Fruit fly (Drosophila melanogaster) whole organism, embryonic: ENCODE results near the gene mib1.

Experiments
- ATbp ChIP-seq: fragments of 200-800 bp; sonication (Bioruptor generic); optimal IDR thresholded peaks from 2 replicates; lab custom pipeline; 2017; ENCODE audit warnings: missing biosample characterization, mild to moderate bottlenecking, missing genetic modification characterization, missing genetic modification reagents
- Asciz ChIP-seq: fragments of 200-800 bp; sonication (Bioruptor generic); optimal IDR thresholded peaks from 2 replicates; lab custom pipeline; 2017; ENCODE audit warnings: missing biosample characterization, mild to moderate bottlenecking, missing genetic modification characterization, missing genetic modification reagents
- CG10147 ChIP-seq: fragments of 200-800 bp; sonication (Bioruptor generic); optimal IDR thresholded peaks from 2 replicates; lab custom pipeline; 2019; ENCODE audit warnings: missing biosample characterization, mild to moderate bottlenecking, missing genetic modification characterization, moderate library complexity
- CG10543 ChIP-seq: fragments of 200-800 bp; sonication (Bioruptor generic); optimal IDR thresholded peaks from 3 replicates; lab custom pipeline; 2017; ENCODE audit warnings: missing biosample characterization, mild to moderate bottlenecking, missing genetic modification characterization, moderate library complexity
- CG10959 ChIP-seq: fragments of 200-800 bp; sonication (Bioruptor generic); IDR thresholded peaks from 2 replicates; pipeline ENCODE4 v1.3.6; 2022; ENCODE audit warnings: missing biosample characterization, missing genetic modification characterization
- CG14710 ChIP-seq: fragments of 200-800 bp; sonication (Bioruptor generic); optimal IDR thresholded peaks from 3 replicates; lab custom pipeline; 2019; ENCODE audit warnings: missing biosample characterization, mild to moderate bottlenecking, missing genetic modification characterization, moderate library complexity
- CG14860 ChIP-seq: fragments of 200-800 bp; sonication (Bioruptor generic); IDR thresholded peaks from 3 replicates; pipeline ENCODE4 v1.3.6; 2022; ENCODE audit warnings: missing biosample characterization, missing genetic modification characterization; ENCODE audit not compliant: partially characterized antibody
- CG15269 ChIP-seq: fragments of 200-800 bp; sonication (Bioruptor generic); optimal IDR thresholded peaks from 2 replicates; lab custom pipeline; 2018; ENCODE audit warnings: missing biosample characterization, mild to moderate bottlenecking, missing genetic modification characterization, moderate library complexity
- CG16863 ChIP-seq: fragments of 200-800 bp; sonication (Bioruptor generic); optimal IDR thresholded peaks from 3 replicates; lab custom pipeline; 2016; ENCODE audit warnings: missing biosample characterization, missing genetic modification characterization
- CG17359 ChIP-seq: fragments of 200-800 bp; sonication (Bioruptor generic); optimal IDR thresholded peaks from 3 replicates; lab custom pipeline; 2018; ENCODE audit warnings: missing biosample characterization, mild to moderate bottlenecking, missing genetic modification characterization, moderate library complexity
- CG18262 ChIP-seq: fragments of 200-800 bp; optimal IDR thresholded peaks from 3 replicates; lab custom pipeline; 2019; ENCODE audit warnings: missing biosample characterization, mild to moderate bottlenecking, missing genetic modification characterization, moderate library complexity
- CG2678 ChIP-seq: fragments of 200-800 bp; sonication (Bioruptor generic); optimal IDR thresholded peaks from 3 replicates; lab custom pipeline; 2019; ENCODE audit warnings: missing biosample characterization, mild to moderate bottlenecking, missing genetic modification characterization, moderate library complexity
- CG31224 ChIP-seq: fragments of 200-800 bp; sonication (Bioruptor generic); IDR thresholded peaks from 2 replicates; pipeline ENCODE4 v1.3.6; 2022; ENCODE audit warnings: missing biosample characterization, missing genetic modification characterization
- CG31441 ChIP-seq: fragments of 200-800 bp; sonication (Bioruptor generic); IDR thresholded peaks from 2 replicates; pipeline ENCODE4 v1.3.6; 2022; ENCODE audit warnings: missing biosample characterization, missing genetic modification characterization
- CG32532 ChIP-seq: fragments of 200-800 bp; sonication (Bioruptor generic); IDR thresholded peaks from 2 replicates; pipeline ENCODE4 v1.3.6; 2022; ENCODE audit warnings: missing biosample characterization, missing genetic modification characterization
- CG3726 ChIP-seq: fragments of 200-800 bp; sonication (Bioruptor generic); IDR thresholded peaks from 3 replicates; pipeline ENCODE4, ENCODE4 v1.3.6; 2022; ENCODE audit warnings: missing biosample characterization, missing genetic modification characterization
- CG4328 ChIP-seq: fragments of 200-800 bp; sonication (Bioruptor generic); optimal IDR thresholded peaks from 3 replicates; lab custom pipeline; 2017; ENCODE audit warnings: missing biosample characterization, missing genetic modification reagents, missing genetic modification characterization
- CG6254 ChIP-seq: fragments of 200-800 bp; sonication (Bioruptor generic); optimal IDR thresholded peaks from 3 replicates; lab custom pipeline; 2017; ENCODE audit warnings: mild to moderate bottlenecking, missing biosample characterization, missing genetic modification reagents, missing genetic modification characterization
- CG7745 ChIP-seq: fragments of 200-800 bp; sonication (Bioruptor generic); optimal IDR thresholded peaks from 2 replicates; lab custom pipeline; 2018; ENCODE audit warnings: missing biosample characterization, mild to moderate bottlenecking, missing genetic modification characterization, moderate library complexity
- CG7987 ChIP-seq: fragments of 200-800 bp; sonication (Bioruptor generic); optimal IDR thresholded peaks from 2 replicates; lab custom pipeline; 2018; ENCODE audit warnings: missing biosample characterization, mild to moderate bottlenecking, missing genetic modification characterization, moderate library complexity
- CG9727 ChIP-seq: fragments of 200-800 bp; sonication (Bioruptor generic); optimal IDR thresholded peaks from 3 replicates; lab custom pipeline; 2017; ENCODE audit warnings: missing biosample characterization, mild to moderate bottlenecking, missing genetic modification characterization
- HmgD ChIP-seq: fragments of 200-800 bp; sonication (Bioruptor generic); optimal IDR thresholded peaks from 3 replicates; lab custom pipeline; 2016; ENCODE audit warnings: missing biosample characterization, missing genetic modification characterization
- Hmr ChIP-seq: fragments of 200-800 bp; sonication (Bioruptor generic); optimal IDR thresholded peaks from 3 replicates; lab custom pipeline; 2017; ENCODE audit warnings: mild to moderate bottlenecking, missing biosample characterization, missing genetic modification reagents, missing genetic modification characterization
- MTF-1 ChIP-seq: fragments of 200-800 bp; sonication (Bioruptor generic); optimal IDR thresholded peaks from 2 replicates; lab custom pipeline; 2018; ENCODE audit warnings: missing biosample characterization, mild to moderate bottlenecking, missing genetic modification characterization, borderline replicate concordance
- Med ChIP-seq: fragments of 200-800 bp; sonication (Bioruptor generic); peaks from one replicate; lab custom pipeline; 2016; ENCODE audit warnings: missing biosample characterization, missing genetic modification characterization, mild to moderate bottlenecking, inconsistent platforms, moderate library complexity
- NK7.1 ChIP-seq: fragments of 200-800 bp; sonication (Bioruptor generic); optimal IDR thresholded peaks from 3 replicates; lab custom pipeline; 2016; ENCODE audit warnings: missing biosample characterization, missing genetic modification characterization
- Sin3A ChIP-seq: fragments of >200 bp; optimal IDR thresholded peaks from 2 replicates; lab custom pipeline; 2018
- Vsx1 ChIP-seq: fragments of 200-800 bp; sonication (Bioruptor generic); optimal IDR thresholded peaks from 2 replicates; lab custom pipeline; 2017; ENCODE audit warnings: missing biosample characterization, mild to moderate bottlenecking, missing genetic modification characterization, missing genetic modification reagents
- aop ChIP-seq: fragments of 200-800 bp; sonication (Bioruptor generic); IDR thresholded peaks from 2 replicates; pipeline ENCODE4 v1.3.6; 2022; ENCODE audit warnings: missing biosample characterization, missing genetic modification characterization
- caup ChIP-seq: fragments of 200-800 bp; sonication (Bioruptor generic); optimal IDR thresholded peaks from 3 replicates; lab custom pipeline; 2017; ENCODE audit warnings: missing biosample characterization, mild to moderate bottlenecking, missing genetic modification characterization, moderate library complexity; ENCODE audit not compliant: severe bottlenecking
- chm ChIP-seq: fragments of 200-800 bp; sonication (Bioruptor generic); IDR thresholded peaks from 2 replicates; pipeline ENCODE4 v1.3.6; 2022; ENCODE audit warnings: missing biosample characterization, missing genetic modification characterization
- dmrt11E ChIP-seq: fragments of 200-800 bp; sonication (Bioruptor generic); optimal IDR thresholded peaks from 3 replicates; lab custom pipeline; 2018; ENCODE audit warnings: missing biosample characterization, mild to moderate bottlenecking, missing genetic modification characterization, moderate library complexity
- dmrt99B ChIP-seq: fragments of 200-800 bp; sonication (Bioruptor generic); optimal IDR thresholded peaks from 2 replicates; lab custom pipeline; 2018; ENCODE audit warnings: missing biosample characterization, mild to moderate bottlenecking, missing genetic modification characterization, moderate library complexity
- ftz-f1 ChIP-seq: fragments of 200-800 bp; sonication (Bioruptor generic); optimal IDR thresholded peaks from 2 replicates; lab custom pipeline; 2016; ENCODE audit warnings: missing biosample characterization, missing genetic modification characterization
- gsb-n ChIP-seq: fragments of 200-800 bp; sonication (Bioruptor generic); optimal IDR thresholded peaks from 3 replicates; lab custom pipeline; 2018; ENCODE audit warnings: missing biosample characterization, mild to moderate bottlenecking, missing genetic modification characterization
- jigr1 ChIP-seq: fragments of 200-800 bp; sonication (Bioruptor generic); IDR thresholded peaks from 3 replicates; pipeline ENCODE4 v1.3.6; 2022; ENCODE audit warnings: missing biosample characterization, missing genetic modification characterization
- jumu ChIP-seq: fragments of 200-800 bp; sonication (Bioruptor generic); optimal IDR thresholded peaks from 3 replicates; lab custom pipeline; 2016; ENCODE audit warnings: missing biosample characterization, missing genetic modification characterization
- lilli ChIP-seq: fragments of 200-800 bp; sonication (Bioruptor generic); optimal IDR thresholded peaks from 3 replicates; lab custom pipeline; 2016; ENCODE audit warnings: missing biosample characterization, missing genetic modification characterization
- lola ChIP-seq, 3 experiments: fragments of >200 bp in 2 of 3; fragments of 200-800 bp in 1 of 3; sonication (Bioruptor generic) in 1 of 3; optimal IDR thresholded peaks; 2 replicates each; lab custom pipeline; 2017 to 2019; ENCODE audit warnings: missing biosample characterization in 3 of 3, missing genetic modification characterization in 3 of 3, mild to moderate bottlenecking in 1 of 3, moderate library complexity in 1 of 3
- pfk ChIP-seq: fragments of 200-800 bp; sonication (Bioruptor generic); optimal IDR thresholded peaks from 2 replicates; lab custom pipeline; 2018; ENCODE audit warnings: missing biosample characterization, mild to moderate bottlenecking, missing genetic modification characterization, moderate library complexity
- sc ChIP-seq, 3 experiments: fragments of >200 bp in 2 of 3; fragments of 200-800 bp in 1 of 3; sonication (Bioruptor generic) in 1 of 3; optimal IDR thresholded peaks; 2 replicates in 2 of 3; 3 replicates in 1 of 3; lab custom pipeline; 2017; ENCODE audit warnings: mild to moderate bottlenecking in 1 of 3, missing biosample characterization in 1 of 3, missing genetic modification characterization in 1 of 3, missing genetic modification reagents in 1 of 3
- schlank ChIP-seq: fragments of 200-800 bp; sonication (Bioruptor generic); optimal IDR thresholded peaks from 2 replicates; lab custom pipeline; 2018; ENCODE audit warnings: missing biosample characterization, mild to moderate bottlenecking, missing genetic modification characterization
- sens ChIP-seq: fragments of 200-800 bp; sonication (Bioruptor generic); peaks from one replicate; lab custom pipeline; 2016; ENCODE audit warnings: missing biosample characterization, missing genetic modification characterization
- tio ChIP-seq: fragments of 200-800 bp; sonication (Bioruptor generic); optimal IDR thresholded peaks from 2 replicates; lab custom pipeline; 2017; ENCODE audit warnings: missing biosample characterization, missing genetic modification characterization, inconsistent platforms
- trem ChIP-seq: fragments of 200-800 bp; optimal IDR thresholded peaks from 3 replicates; lab custom pipeline; 2019; ENCODE audit warnings: missing biosample characterization, mild to moderate bottlenecking, missing genetic modification characterization, moderate library complexity
- vfl ChIP-seq: fragments of 200-800 bp; sonication (Bioruptor generic); optimal IDR thresholded peaks from 2 replicates; lab custom pipeline; 2016; ENCODE audit warnings: missing biosample characterization, missing genetic modification characterization
- zen ChIP-seq: fragments of 200-800 bp; sonication (Bioruptor generic); optimal IDR thresholded peaks from 3 replicates; lab custom pipeline; 2018; ENCODE audit warnings: missing biosample characterization, mild to moderate bottlenecking, missing genetic modification characterization, moderate library complexity
- zfh1 ChIP-seq: fragments of 200-800 bp; sonication (Bioruptor generic); IDR thresholded peaks from 3 replicates; pipeline ENCODE4 v1.3.6; 2022; ENCODE audit warnings: missing biosample characterization, missing genetic modification characterization

mib1 gene

DNA sequence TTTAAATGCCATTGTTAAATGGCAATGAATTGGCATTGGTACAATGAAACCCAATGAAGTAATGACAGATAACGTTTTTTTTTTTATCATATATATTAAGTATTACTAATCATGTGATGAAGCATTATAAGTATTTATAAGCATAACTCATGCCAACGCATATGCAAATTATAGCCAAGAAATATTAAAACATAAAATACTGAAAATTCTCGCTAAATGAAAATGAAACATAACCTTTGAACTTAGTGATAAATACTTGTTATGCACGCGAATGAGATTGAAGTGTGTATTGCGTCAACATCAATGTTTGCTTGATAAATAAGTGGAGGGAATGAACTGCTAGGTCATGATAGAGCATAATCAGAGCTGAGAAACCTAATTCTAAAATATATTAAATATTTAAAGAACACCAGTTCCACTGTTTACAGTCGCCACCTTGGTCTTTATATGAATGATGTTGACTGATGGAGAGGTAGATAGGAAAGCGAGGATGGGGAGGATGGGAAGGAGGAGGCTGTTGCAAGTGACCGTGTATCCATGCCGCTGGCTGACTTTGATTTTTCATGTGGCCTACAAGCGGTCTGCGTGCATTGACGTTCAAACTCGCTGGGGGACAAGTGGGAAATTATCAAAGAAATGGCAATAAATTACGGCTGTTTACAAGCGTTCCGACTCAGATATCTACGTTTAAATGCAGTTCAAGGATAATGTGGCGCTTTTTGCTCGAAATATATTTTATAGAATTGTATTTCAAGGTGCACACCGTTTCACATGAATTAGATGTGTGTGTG lies 44.7 kb upstream of the mib1 start:
- TF ChIP-seq zfh1 (GFP tag; lab: Robert Waterston, UW), result peak; percentile 40; the same call in 1 of the 3 replicates
- TF ChIP-seq Asciz (GFP tag; lab: Kevin White, UChicago), result peak; percentile 49
- TF ChIP-seq HmgD (GFP tag; lab: Kevin White, UChicago), result no peak
- TF ChIP-seq MTF-1 (GFP tag; lab: Kevin White, UChicago), result peak; percentile 7
- peak; percentile 0 for TF ChIP-seq tio
- TF ChIP-seq CG31441 (GFP tag; lab: Robert Waterston, UW), result peak; percentile 26; the same call in 1 of the 2 replicates
- TF ChIP-seq CG16863 (GFP tag; lab: Kevin White, UChicago), result no peak
- no peak for TF ChIP-seq jumu (GFP tag; lab: Kevin White, UChicago)
- TF ChIP-seq CG17359 (tag; lab: Kevin White, UChicago), result peak; percentile 5
- TF ChIP-seq CG6254, result peak; percentile 0
- 0 out of 2 replicates have a peak, but pooled peaks have one; percentile 11 for TF ChIP-seq CG10959 (GFP tag; lab: Robert Waterston, UW)
- TF ChIP-seq lola (GFP tag; optimal IDR thresholded peaks at IDR 0.05; lab: Kevin White, UChicago), result peak in 1 of 3 experiments; percentile 24
- peak; percentile 9 for TF ChIP-seq trem
- no peak for TF ChIP-seq CG32532
- no peak for TF ChIP-seq chm (GFP tag; lab: Robert Waterston, UW)
- TF ChIP-seq dmrt11E (tag; lab: Kevin White, UChicago), result peak; percentile 57
- no peak for TF ChIP-seq sc (optimal IDR thresholded peaks at IDR 0.05; lab: Kevin White, UChicago)
- TF ChIP-seq sc (GFP tag; optimal IDR thresholded peaks at IDR 0.05; lab: Kevin White, UChicago), result peak; percentile 53
- TF ChIP-seq Sin3A (lab: Kevin White, UChicago), result no peak
- TF ChIP-seq CG31224 (GFP tag; lab: Robert Waterston, UW), result no peak
- TF ChIP-seq ftz-f1 (GFP tag; lab: Kevin White, UChicago), result peak; percentile 74
- peak; percentile 46 for TF ChIP-seq CG7745
- peak; percentile 52 for TF ChIP-seq CG9727 (GFP tag; lab: Kevin White, UChicago)
- no peak for TF ChIP-seq CG10147 (GFP tag; lab: Kevin White, UChicago)
- TF ChIP-seq Med (GFP tag; lab: Kevin White, UChicago), result peak; percentile 56
- no peak for TF ChIP-seq CG3726 (GFP tag; lab: Robert Waterston, UW)
- peak; percentile 10 for TF ChIP-seq CG7987 (GFP tag; lab: Kevin White, UChicago)
- TF ChIP-seq pfk (GFP tag; lab: Kevin White, UChicago), result no peak
- no peak for TF ChIP-seq vfl
- TF ChIP-seq CG18262 (tag; lab: Kevin White, UChicago), result peak; percentile 43
- no peak for TF ChIP-seq Hmr (GFP tag; lab: Kevin White, UChicago)
- no peak for TF ChIP-seq aop (GFP tag; lab: Robert Waterston, UW)
- no peak for TF ChIP-seq CG4328 (GFP tag; lab: Kevin White, UChicago)
- peak; percentile 20 for TF ChIP-seq Vsx1
- no peak for TF ChIP-seq CG15269 (tag; lab: Kevin White, UChicago)
- no peak for TF ChIP-seq CG14860 (GFP tag; lab: Robert Waterston, UW)
- no peak for TF ChIP-seq NK7.1 (GFP tag; lab: Kevin White, UChicago)
- TF ChIP-seq caup (GFP tag; lab: Kevin White, UChicago), result no peak
- TF ChIP-seq CG14710, result peak; percentile 54
- TF ChIP-seq dmrt99B (tag; lab: Kevin White, UChicago), result peak; percentile 14
- peak; percentile 86 for TF ChIP-seq sens (GFP tag; lab: Kevin White, UChicago)
- no peak for TF ChIP-seq zen (tag; lab: Kevin White, UChicago)
- TF ChIP-seq lilli (GFP tag; lab: Kevin White, UChicago), result no peak
- no peak for TF ChIP-seq jigr1 (GFP tag; lab: Robert Waterston, UW)
- peak; percentile 37 for TF ChIP-seq ATbp (GFP tag; lab: Kevin White, UChicago)
- TF ChIP-seq CG10543 (GFP tag; lab: Kevin White, UChicago), result peak; percentile 31
- TF ChIP-seq schlank (tag; lab: Kevin White, UChicago), result no peak
- TF ChIP-seq gsb-n (tag; lab: Kevin White, UChicago), result peak; percentile 35
- peak; percentile 32 for TF ChIP-seq CG2678 (tag; lab: Kevin White, UChicago)
